Fruit fly (Drosophila melanogaster): Measurements from ENCODE around the gene Ice2.

The Ice2 gene

DNA sequence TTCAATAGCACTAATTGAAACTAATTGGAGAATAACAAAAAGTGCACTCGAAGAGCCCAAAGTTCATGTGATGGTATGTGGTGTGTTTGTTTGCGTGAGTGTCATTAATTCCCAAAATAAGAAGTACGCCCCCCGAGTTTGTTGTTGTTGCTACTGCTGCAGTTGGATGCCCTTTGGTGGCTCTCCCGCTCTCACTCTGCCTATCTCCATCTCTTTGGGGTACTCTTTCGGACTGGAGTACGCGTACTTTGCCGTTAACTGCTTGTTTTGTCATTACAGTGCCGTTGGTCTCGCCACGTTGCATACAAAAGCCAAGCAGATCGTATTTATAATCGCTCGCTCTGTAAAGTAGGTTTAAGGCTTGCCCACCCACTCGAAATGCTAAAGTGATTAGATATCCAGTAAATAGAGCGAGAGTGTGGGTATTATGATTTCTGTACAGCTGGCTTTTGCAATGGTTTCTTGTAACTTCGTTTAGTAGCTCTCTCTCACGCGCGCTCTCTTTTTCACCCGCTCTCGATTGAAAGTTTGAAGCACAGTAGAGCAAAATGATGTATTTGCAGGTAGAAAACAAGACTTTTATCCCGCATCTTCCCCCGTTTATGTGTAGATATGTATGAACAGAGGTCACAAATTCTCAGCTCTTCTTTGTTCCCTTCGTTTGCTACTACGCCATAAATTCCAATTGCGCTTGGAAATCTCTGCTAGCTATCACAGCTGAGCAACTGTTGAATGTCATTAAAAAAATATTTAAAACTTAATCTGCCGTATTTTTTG is 17.9 kb upstream of the Ice2 start:
- TF ChIP-seq CG14711 (tag; optimal IDR thresholded peaks at IDR 0.05) (no peak), CG33017 (tag; optimal IDR thresholded peaks at IDR 0.05) (no peak), CG12768 (GFP tag; optimal IDR thresholded peaks at IDR 0.05) (peak; percentile 64), Clk (GFP tag; optimal IDR thresholded peaks at IDR 0.05) (no peak), Mnt (GFP tag; optimal IDR thresholded peaks at IDR 0.05) (peak; percentile 17), CG7101 (tag; optimal IDR thresholded peaks at IDR 0.05) (no peak), CG5204 (GFP tag; optimal IDR thresholded peaks at IDR 0.05) (no peak), ovo (GFP tag; optimal IDR thresholded peaks at IDR 0.05) (peak; percentile 21), CG7045 (GFP tag; optimal IDR thresholded peaks at IDR 0.05) (no peak), tj (GFP tag; optimal IDR thresholded peaks at IDR 0.05) (peak; percentile 8), Hr96 (GFP tag; optimal IDR thresholded peaks at IDR 0.05) (no peak), CG11617 (GFP tag; optimal IDR thresholded peaks at IDR 0.05) (no peak), bab1 (GFP tag; optimal IDR thresholded peaks at IDR 0.05) (no peak), kay (GFP tag; ENCODE audit: borderline replicate concordance) (no peak), cnc (optimal IDR thresholded peaks at IDR 0.05) (no peak), cic (GFP tag; optimal IDR thresholded peaks at IDR 0.05) (peak; percentile 62), pad (GFP tag; optimal IDR thresholded peaks at IDR 0.05) (peak; percentile 91), Crg-1 (GFP tag; optimal IDR thresholded peaks at IDR 0.05) (no peak), CG1620 (GFP tag; optimal IDR thresholded peaks at IDR 0.05) (no peak), toe (GFP tag; optimal IDR thresholded peaks at IDR 0.05) (no peak)

DNA sequence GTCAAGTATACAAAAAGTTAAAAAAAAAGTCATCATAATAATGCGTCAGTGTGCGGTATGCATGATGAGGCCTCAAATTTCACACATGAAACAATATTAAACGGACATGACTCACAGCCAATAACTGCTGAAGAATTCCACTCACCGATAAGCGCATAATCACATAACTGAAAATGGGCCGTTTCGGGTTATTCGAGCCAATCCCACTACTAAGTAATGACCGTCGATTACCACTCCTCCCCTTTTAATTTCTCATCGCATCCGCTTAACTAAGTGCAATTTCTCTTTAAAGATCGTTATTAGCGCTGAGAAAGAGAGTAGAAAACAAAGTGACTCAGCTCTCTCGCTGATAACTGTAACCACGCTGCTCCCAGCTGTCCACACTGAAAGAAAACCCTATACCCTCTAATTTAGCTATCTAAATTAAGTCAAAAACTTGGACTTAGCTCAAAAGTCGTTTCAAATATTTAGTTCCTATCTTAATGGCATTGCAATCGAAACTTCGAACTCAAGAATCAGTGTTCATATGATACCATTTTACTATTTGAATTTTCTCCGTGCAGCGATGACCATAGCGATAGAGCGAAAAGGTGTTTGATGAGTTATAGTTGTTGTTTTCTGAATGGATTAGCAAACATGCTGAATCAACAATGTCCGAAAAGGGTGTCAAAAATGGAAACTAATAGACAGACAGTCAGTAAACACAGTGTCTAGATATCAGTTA is 17.1 kb upstream of the Ice2 start:
- TF ChIP-seq CG7045 (GFP tag; optimal IDR thresholded peaks at IDR 0.05) (peak; percentile 7), CG12768 (GFP tag; optimal IDR thresholded peaks at IDR 0.05) (peak; percentile 57), Crg-1 (GFP tag; optimal IDR thresholded peaks at IDR 0.05) (peak; percentile 48), CG11617 (GFP tag; optimal IDR thresholded peaks at IDR 0.05) (peak; percentile 76), Hr96 (GFP tag; optimal IDR thresholded peaks at IDR 0.05) (no peak), toe (GFP tag; optimal IDR thresholded peaks at IDR 0.05) (no peak), ovo (GFP tag; optimal IDR thresholded peaks at IDR 0.05) (peak; percentile 81), Mnt (GFP tag; optimal IDR thresholded peaks at IDR 0.05) (peak; percentile 43), bab1 (GFP tag; optimal IDR thresholded peaks at IDR 0.05) (peak; percentile 81), cnc (optimal IDR thresholded peaks at IDR 0.05) (no peak), CG14711 (tag; optimal IDR thresholded peaks at IDR 0.05) (peak; percentile 75), CG1620 (GFP tag; optimal IDR thresholded peaks at IDR 0.05) (peak; percentile 58), Clk (GFP tag; optimal IDR thresholded peaks at IDR 0.05) (no peak), tj (GFP tag; optimal IDR thresholded peaks at IDR 0.05) (peak; percentile 40), CG33017 (tag; optimal IDR thresholded peaks at IDR 0.05) (peak; percentile 86), CG7101 (tag; optimal IDR thresholded peaks at IDR 0.05) (peak; percentile 77), cic (GFP tag; optimal IDR thresholded peaks at IDR 0.05) (peak; percentile 9)

DNA sequence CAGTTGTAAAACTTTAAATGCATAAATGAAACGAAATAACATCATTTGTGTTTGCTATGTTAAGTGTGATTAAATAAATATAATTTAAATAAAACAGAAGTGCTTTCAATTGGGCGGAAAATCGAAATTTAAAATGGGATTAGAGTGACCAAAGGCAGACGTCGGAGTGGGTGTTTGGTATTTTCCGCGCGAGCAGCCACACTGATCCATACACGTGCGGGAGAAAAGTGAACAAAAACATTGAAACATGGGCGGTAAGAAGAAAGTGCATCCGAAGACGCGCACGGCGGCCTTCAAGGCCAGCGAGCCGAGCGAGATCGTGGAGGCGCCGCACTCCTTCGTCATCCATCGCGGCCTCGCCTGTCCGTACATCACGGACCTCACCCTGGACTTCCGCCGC is 14.0 kb upstream of the Ice2 start, which contains the start of gene ppan:
Gene ppan (plus strand): TSS at position 198 of the 400 bp plus-strand sequence.
- peak; percentile 2 for TF ChIP-seq CG7101 (tag; optimal IDR thresholded peaks at IDR 0.05)
- TF ChIP-seq CG14711 (tag; optimal IDR thresholded peaks at IDR 0.05): no peak
- no peak for TF ChIP-seq CG33017 (tag; optimal IDR thresholded peaks at IDR 0.05)
- TF ChIP-seq CG12768 (GFP tag; optimal IDR thresholded peaks at IDR 0.05): no peak
- TF ChIP-seq tj (GFP tag; optimal IDR thresholded peaks at IDR 0.05): no peak
- no peak for TF ChIP-seq CG1620 (GFP tag; optimal IDR thresholded peaks at IDR 0.05)
- TF ChIP-seq cic (GFP tag; optimal IDR thresholded peaks at IDR 0.05): no peak
- TF ChIP-seq CG11617 (GFP tag; optimal IDR thresholded peaks at IDR 0.05): peak; percentile 13
- no peak for TF ChIP-seq Hr96 (GFP tag; optimal IDR thresholded peaks at IDR 0.05)
- no peak for TF ChIP-seq toe (GFP tag; optimal IDR thresholded peaks at IDR 0.05)
- no peak for TF ChIP-seq kay (GFP tag; ENCODE audit: borderline replicate concordance)
- TF ChIP-seq bab1 (GFP tag; optimal IDR thresholded peaks at IDR 0.05): peak; percentile 49
- peak; percentile 98 for TF ChIP-seq Mnt (GFP tag; optimal IDR thresholded peaks at IDR 0.05)
- TF ChIP-seq CG7045 (GFP tag; optimal IDR thresholded peaks at IDR 0.05): no peak
- TF ChIP-seq ovo (GFP tag; optimal IDR thresholded peaks at IDR 0.05): no peak
- no peak for TF ChIP-seq CG5204 (GFP tag; optimal IDR thresholded peaks at IDR 0.05)
- TF ChIP-seq cnc (optimal IDR thresholded peaks at IDR 0.05): no peak
- TF ChIP-seq Clk (GFP tag; optimal IDR thresholded peaks at IDR 0.05): no peak
- TF ChIP-seq Crg-1 (GFP tag; optimal IDR thresholded peaks at IDR 0.05): no peak
- TF ChIP-seq pad (GFP tag; optimal IDR thresholded peaks at IDR 0.05): no peak

DNA sequence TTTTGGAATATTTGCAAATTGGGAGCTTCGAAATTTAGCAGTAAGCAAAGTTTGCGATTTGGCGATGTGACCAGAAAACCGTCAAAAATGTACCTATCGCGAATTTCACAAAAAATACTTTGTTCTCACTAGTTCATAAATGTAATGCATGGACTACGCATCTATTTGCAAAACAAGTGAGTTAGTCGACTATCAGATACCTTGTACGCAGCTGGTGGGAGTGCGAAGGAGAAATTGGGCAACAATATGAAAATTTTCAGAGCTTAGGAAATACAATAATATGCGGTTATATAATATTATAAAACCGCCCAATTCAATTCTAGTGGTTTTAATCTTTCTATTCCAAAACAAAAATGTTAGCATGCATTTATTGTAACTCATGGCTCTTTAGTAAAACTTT is 11.2 kb upstream of the Ice2 start, which contains the start of gene Bdbt:
Gene Bdbt (minus strand): TSS at position 73 of the 400 bp plus-strand sequence.
- TF ChIP-seq CG14711 (tag; optimal IDR thresholded peaks at IDR 0.05) (no peak), CG5204 (GFP tag; optimal IDR thresholded peaks at IDR 0.05) (no peak), CG33017 (tag; optimal IDR thresholded peaks at IDR 0.05) (no peak), ovo (GFP tag; optimal IDR thresholded peaks at IDR 0.05) (no peak), toe (GFP tag; optimal IDR thresholded peaks at IDR 0.05) (no peak), tj (GFP tag; optimal IDR thresholded peaks at IDR 0.05) (peak; percentile 31), pad (GFP tag; optimal IDR thresholded peaks at IDR 0.05) (no peak), Hr96 (GFP tag; optimal IDR thresholded peaks at IDR 0.05) (no peak), Crg-1 (GFP tag; optimal IDR thresholded peaks at IDR 0.05) (no peak), bab1 (GFP tag; optimal IDR thresholded peaks at IDR 0.05) (no peak), cnc (optimal IDR thresholded peaks at IDR 0.05) (no peak), CG12768 (GFP tag; optimal IDR thresholded peaks at IDR 0.05) (peak; percentile 7), cic (GFP tag; optimal IDR thresholded peaks at IDR 0.05) (no peak), Clk (GFP tag; optimal IDR thresholded peaks at IDR 0.05) (no peak), kay (GFP tag; ENCODE audit: borderline replicate concordance) (no peak), CG7101 (tag; optimal IDR thresholded peaks at IDR 0.05) (peak; percentile 32), Mnt (GFP tag; optimal IDR thresholded peaks at IDR 0.05) (peak; percentile 67), CG11617 (GFP tag; optimal IDR thresholded peaks at IDR 0.05) (peak; percentile 9), CG1620 (GFP tag; optimal IDR thresholded peaks at IDR 0.05) (no peak), CG7045 (GFP tag; optimal IDR thresholded peaks at IDR 0.05) (no peak)

Measured in whole organism, adult.